Fruit fly (Drosophila melanogaster): ENCODE measurements around the gene Gbeta5.

The Gbeta5 gene

DNA sequence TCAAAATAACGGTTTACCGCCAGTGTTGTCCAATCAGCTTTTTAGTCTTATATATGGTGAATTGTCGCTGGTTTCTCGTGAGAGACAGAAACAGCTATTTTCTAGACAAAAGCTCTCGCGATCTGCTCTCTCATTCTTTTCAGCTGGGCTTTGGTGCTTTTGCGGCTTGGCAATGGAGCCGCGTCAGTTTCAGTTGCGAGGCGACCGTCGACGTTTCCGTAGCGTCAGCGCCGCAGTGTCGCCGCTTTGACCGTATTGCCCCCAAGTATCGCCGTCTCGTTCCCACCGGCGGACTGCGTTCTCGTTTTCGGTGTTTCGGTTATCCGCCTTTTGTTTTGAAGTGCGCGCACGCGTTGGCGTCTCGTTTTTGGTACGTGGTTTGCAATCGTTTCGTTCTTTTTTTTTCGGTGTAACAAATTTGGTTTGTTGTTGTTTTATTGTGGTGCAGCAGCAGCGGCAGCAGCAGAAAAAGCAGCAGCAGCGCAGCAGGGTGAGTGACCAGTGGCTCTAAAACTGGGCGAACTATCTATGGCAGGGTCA lies 41.0 kb upstream of the Gbeta5 start (continued):
- peak; percentile 97 for TF ChIP-seq chinmo (GFP tag; IDR thresholded peaks at IDR 0.05; ENCODE audit: partially characterized antibody)
- no peak for TF ChIP-seq CG30020 (tag; optimal IDR thresholded peaks at IDR 0.05)
- TF ChIP-seq Side (GFP tag; optimal IDR thresholded peaks at IDR 0.05), result no peak
- TF ChIP-seq CG6854 (GFP tag; optimal IDR thresholded peaks at IDR 0.05), result peak; percentile 13
- peak; percentile 21; the same call in 1 of the 2 replicates for TF ChIP-seq unc-4 (GFP tag; IDR thresholded peaks at IDR 0.05; ENCODE audit: partially characterized antibody)
- no peak for TF ChIP-seq disco-r (GFP tag; optimal IDR thresholded peaks at IDR 0.05)
- peak; percentile 44; the same call in 1 of the 3 replicates for TF ChIP-seq Opbp (GFP tag; IDR thresholded peaks at IDR 0.05; ENCODE audit: partially characterized antibody)
- no peak for TF ChIP-seq wek (GFP tag; optimal IDR thresholded peaks at IDR 0.05)
- no peak for TF ChIP-seq toy (GFP tag; IDR thresholded peaks at IDR 0.05)
- TF ChIP-seq Trl (optimal IDR thresholded peaks at IDR 0.05), result peak; percentile 28 to 58
- no peak for TF ChIP-seq Trl (GFP tag; optimal IDR thresholded peaks at IDR 0.05)
- TF ChIP-seq CG9876 (GFP tag; optimal IDR thresholded peaks at IDR 0.05), result no peak
- TF ChIP-seq eve (GFP tag; optimal IDR thresholded peaks at IDR 0.05), result no peak
- TF ChIP-seq sens (GFP tag), result peak; percentile 71
- TF ChIP-seq Dp (GFP tag; optimal IDR thresholded peaks at IDR 0.05), result no peak
- TF ChIP-seq sd (tag; optimal IDR thresholded peaks at IDR 0.05), result peak; percentile 42
- TF ChIP-seq Antp (GFP tag; optimal IDR thresholded peaks at IDR 0.05), result peak; percentile 19
- no peak for TF ChIP-seq Mad (GFP tag; optimal IDR thresholded peaks at IDR 0.05)
- peak in 1 of 2 experiments; percentile 29 for TF ChIP-seq Eip74EF (GFP tag; optimal IDR thresholded peaks at IDR 0.05)
- no peak for TF ChIP-seq CG7786 (GFP tag; optimal IDR thresholded peaks at IDR 0.05)
- no peak for TF ChIP-seq CG16813 (GFP tag; IDR thresholded peaks at IDR 0.05; ENCODE audit: partially characterized antibody)
- no peak for TF ChIP-seq CG14965 (GFP tag; optimal IDR thresholded peaks at IDR 0.05; ENCODE audit: borderline replicate concordance)
- no peak for TF ChIP-seq dmrt99B (tag; optimal IDR thresholded peaks at IDR 0.05)
- TF ChIP-seq CG7963 (GFP tag; IDR thresholded peaks at IDR 0.05; ENCODE audit: partially characterized antibody), result no peak
- TF ChIP-seq CG15479 (GFP tag; optimal IDR thresholded peaks at IDR 0.05), result no peak
- peak; percentile 7 for TF ChIP-seq CG12659 (GFP tag; optimal IDR thresholded peaks at IDR 0.05)

DNA sequence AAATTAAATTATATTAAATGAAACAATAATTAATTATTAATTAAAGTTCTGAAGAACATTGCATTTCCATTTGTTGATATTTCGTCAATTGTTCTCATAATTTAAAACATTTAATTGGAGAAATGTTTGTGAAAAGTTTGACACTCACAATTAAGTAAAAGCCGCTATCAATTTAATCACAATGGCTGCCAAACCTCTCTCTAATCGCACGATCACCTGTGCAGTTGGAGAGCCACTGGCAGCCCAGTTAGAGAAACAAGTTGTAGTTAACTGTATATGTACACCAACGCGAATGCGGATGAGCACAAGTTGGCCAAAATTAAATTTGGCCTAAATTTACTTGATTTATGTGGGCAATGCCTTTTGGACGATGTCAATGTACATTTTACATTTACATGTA lies 40.1 kb upstream of the Gbeta5 start:
- TF ChIP-seq CG6654 (GFP tag; optimal IDR thresholded peaks at IDR 0.05), result peak; percentile 98
- TF ChIP-seq Bteb2 (GFP tag; optimal IDR thresholded peaks at IDR 0.05), result no peak
- TF ChIP-seq CG16813 (GFP tag; IDR thresholded peaks at IDR 0.05; ENCODE audit: partially characterized antibody), result no peak
- TF ChIP-seq CG13123 (GFP tag; optimal IDR thresholded peaks at IDR 0.05), result no peak
- no peak for TF ChIP-seq CG34376 (GFP tag; optimal IDR thresholded peaks at IDR 0.05)
- TF ChIP-seq CG9817 (tag; optimal IDR thresholded peaks at IDR 0.05), result no peak
- TF ChIP-seq chm (GFP tag; IDR thresholded peaks at IDR 0.05), result no peak
- no peak for TF ChIP-seq Lim3 (GFP tag; IDR thresholded peaks at IDR 0.05)
- 0 out of 3 replicates have a peak, but pooled peaks have one; percentile 33 for TF ChIP-seq Opbp (GFP tag; IDR thresholded peaks at IDR 0.05; ENCODE audit: partially characterized antibody)
- TF ChIP-seq grn (GFP tag; optimal IDR thresholded peaks at IDR 0.05), result peak; percentile 72
- no peak for TF ChIP-seq CG4282 (GFP tag; optimal IDR thresholded peaks at IDR 0.05)
- TF ChIP-seq tap (tag; optimal IDR thresholded peaks at IDR 0.05), result no peak
- TF ChIP-seq luna (GFP tag; optimal IDR thresholded peaks at IDR 0.05), result no peak
- TF ChIP-seq prd (optimal IDR thresholded peaks at IDR 0.05), result no peak
- TF ChIP-seq prd (GFP tag; IDR thresholded peaks at IDR 0.05), result no peak
- peak; percentile 32; the same call in 1 of the 2 replicates for TF ChIP-seq GATAe (GFP tag; conservative IDR thresholded peaks at IDR 0.05)
- no peak for TF ChIP-seq CG7987 (GFP tag; optimal IDR thresholded peaks at IDR 0.05)
- no peak for TF ChIP-seq sima (GFP tag; optimal IDR thresholded peaks at IDR 0.05)
- TF ChIP-seq CG9797 (GFP tag; optimal IDR thresholded peaks at IDR 0.05), result no peak
- TF ChIP-seq z (GFP tag; IDR thresholded peaks at IDR 0.05), result no peak
- TF ChIP-seq NC2β (GFP tag; optimal IDR thresholded peaks at IDR 0.05), result no peak
- no peak for TF ChIP-seq Dad (GFP tag; optimal IDR thresholded peaks at IDR 0.05)
- peak; percentile 91 for TF ChIP-seq cad (GFP tag; optimal IDR thresholded peaks at IDR 0.05)
- no peak for TF ChIP-seq HLH54F (GFP tag; optimal IDR thresholded peaks at IDR 0.05)
- TF ChIP-seq CG14860 (GFP tag; IDR thresholded peaks at IDR 0.05; ENCODE audit: partially characterized antibody), result no peak
- TF ChIP-seq fru (optimal IDR thresholded peaks at IDR 0.05), result no peak
- TF ChIP-seq mld (GFP tag; IDR thresholded peaks at IDR 0.05; ENCODE audit: partially characterized antibody), result no peak
- no peak for TF ChIP-seq sd (tag; optimal IDR thresholded peaks at IDR 0.05)

Data from whole organism, embryonic.